Worm (Caenorhabditis elegans): Measurements from ENCODE around the gene dph-1.

Gene dph-1

DNA sequence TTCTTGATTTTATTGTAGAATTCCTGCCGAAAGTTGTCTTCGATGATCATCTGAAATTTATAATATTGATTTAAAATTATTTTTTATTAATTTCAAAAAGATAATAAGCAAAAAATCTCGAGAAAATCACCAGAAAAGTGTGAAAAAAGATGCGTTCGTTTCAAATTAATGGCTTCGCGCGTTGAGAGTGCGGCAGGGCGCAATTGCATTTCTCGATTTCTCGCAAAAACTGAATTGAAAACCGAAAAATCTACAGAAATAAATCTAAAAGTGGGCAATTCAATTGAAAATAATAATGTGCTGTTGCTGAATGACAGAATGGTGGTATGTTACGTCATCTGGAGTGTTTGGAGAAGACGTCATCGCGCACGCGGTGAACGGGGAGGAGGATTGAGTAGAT, 28.3 kb downstream of the dph-1 start, which contains the start of gene evl-18:
Gene evl-18, minus strand, starts transcription at position 50 of the 400 bp plus-strand sequence.
- TF ChIP-seq lin-39 (tag; optimal IDR thresholded peaks at IDR 0.05) (no peak), aly-2 (tag; optimal IDR thresholded peaks at IDR 0.05) (no peak), unc-55 (GFP tag; optimal IDR thresholded peaks at IDR 0.05) (peak; percentile 43), unc-62 (GFP tag; optimal IDR thresholded peaks at IDR 0.05) (no peak), sma-3 (GFP tag; optimal IDR thresholded peaks at IDR 0.05) (no peak), lin-11 (tag; optimal IDR thresholded peaks at IDR 0.05) (no peak), nhr-237 (tag; optimal IDR thresholded peaks at IDR 0.05) (no peak), blmp-1 (tag; optimal IDR thresholded peaks at IDR 0.05; ENCODE audit: insufficient read depth) (no peak), ama-1 (optimal IDR thresholded peaks at IDR 0.05) (no peak), ceh-16 (tag; optimal IDR thresholded peaks at IDR 0.05) (no peak), mdl-1 (tag; optimal IDR thresholded peaks at IDR 0.05) (no peak), nhr-23 (tag; optimal IDR thresholded peaks at IDR 0.05) (no peak), sma-9 (GFP tag; optimal IDR thresholded peaks at IDR 0.05) (no peak), sma-9 (tag; optimal IDR thresholded peaks at IDR 0.05) (no peak), ztf-4 (tag; optimal IDR thresholded peaks at IDR 0.05) (no peak), nhr-25 (tag; optimal IDR thresholded peaks at IDR 0.05) (no peak), dmd-4 (tag; optimal IDR thresholded peaks at IDR 0.05) (no peak), lsy-2 (tag; optimal IDR thresholded peaks at IDR 0.05) (peak in 1 of 2 experiments; percentile 30), nhr-129 (tag; optimal IDR thresholded peaks at IDR 0.05) (peak; percentile 9), Y55F3AM.14 (GFP tag; optimal IDR thresholded peaks at IDR 0.05) (no peak), elt-1 (tag; optimal IDR thresholded peaks at IDR 0.05) (no peak), gmeb-1 (tag; optimal IDR thresholded peaks at IDR 0.05) (peak; percentile 38), nhr-6 (tag; optimal IDR thresholded peaks at IDR 0.05) (no peak), egl-27 (tag; optimal IDR thresholded peaks at IDR 0.05) (no peak), ZK546.5 (tag; optimal IDR thresholded peaks at IDR 0.05) (no peak), ztf-11 (tag; optimal IDR thresholded peaks at IDR 0.05) (no peak), C34F6.9 (tag; optimal IDR thresholded peaks at IDR 0.05) (peak; percentile 49), nhr-11 (tag; optimal IDR thresholded peaks at IDR 0.05) (no peak), alr-1 (tag; optimal IDR thresholded peaks at IDR 0.05) (no peak)

DNA sequence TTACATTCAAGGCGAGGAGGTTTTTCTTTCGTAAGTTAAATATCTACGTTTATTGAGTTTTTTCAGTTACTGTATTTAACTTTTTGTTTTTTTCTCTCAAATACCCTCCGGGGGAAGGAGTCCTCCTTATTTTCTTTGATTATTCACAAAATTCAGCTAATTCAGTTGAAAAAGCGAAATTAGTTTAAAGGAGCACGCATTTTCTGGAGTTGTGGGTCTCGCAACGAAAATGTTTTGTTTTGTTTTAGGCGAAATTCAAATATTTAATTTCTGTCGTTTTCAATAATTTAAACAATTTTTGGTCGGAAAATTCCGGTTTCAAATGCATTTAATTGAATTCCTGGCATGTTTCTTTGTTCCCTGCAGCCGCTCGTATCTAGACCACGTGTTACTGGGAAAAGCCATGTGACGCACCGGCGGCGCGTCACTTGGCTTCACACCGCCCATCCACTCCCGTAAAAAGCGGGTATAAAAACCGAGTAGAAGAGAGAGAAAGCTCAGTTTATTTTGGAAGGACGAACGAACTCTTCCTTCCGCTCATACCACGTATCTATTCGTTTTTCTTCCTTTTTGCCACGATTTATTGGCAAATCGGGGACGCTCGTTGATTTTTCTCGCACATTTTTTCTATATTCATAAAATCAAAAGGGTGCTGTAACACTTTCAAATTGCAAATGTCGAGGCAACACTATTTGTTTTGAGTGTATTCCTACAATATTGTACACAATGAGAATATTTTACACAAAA, 29.0 kb downstream of the dph-1 start:
- TF ChIP-seq peb-1 (tag; optimal IDR thresholded peaks at IDR 0.05) (no peak), C34F6.9 (tag; optimal IDR thresholded peaks at IDR 0.05) (peak; percentile 20), nhr-6 (tag; optimal IDR thresholded peaks at IDR 0.05) (no peak), elt-3 (tag; optimal IDR thresholded peaks at IDR 0.05) (no peak), R02D3.7 (tag; optimal IDR thresholded peaks at IDR 0.05) (no peak), mbf-1 (tag; optimal IDR thresholded peaks at IDR 0.05) (no peak), mab-5 (tag; optimal IDR thresholded peaks at IDR 0.05) (no peak), ztf-11 (tag; optimal IDR thresholded peaks at IDR 0.05) (no peak), nhr-23 (tag; optimal IDR thresholded peaks at IDR 0.05) (no peak), ztf-1 (GFP tag; conservative IDR thresholded peaks at IDR 0.05) (no peak), nhr-237 (tag; optimal IDR thresholded peaks at IDR 0.05) (no peak), ceh-82 (tag; optimal IDR thresholded peaks at IDR 0.05) (no peak), nhr-10 (tag; optimal IDR thresholded peaks at IDR 0.05) (no peak), lsy-2 (tag; optimal IDR thresholded peaks at IDR 0.05) (peak in 1 of 2 experiments; percentile 21), elt-1 (tag; optimal IDR thresholded peaks at IDR 0.05) (no peak), ama-1 (optimal IDR thresholded peaks at IDR 0.05) (peak; percentile 80), nhr-77 (tag; optimal IDR thresholded peaks at IDR 0.05) (no peak), nhr-129 (tag; optimal IDR thresholded peaks at IDR 0.05) (peak; percentile 20), sem-4 (tag; optimal IDR thresholded peaks at IDR 0.05) (no peak), nhr-21 (tag; optimal IDR thresholded peaks at IDR 0.05) (no peak), sma-9 (GFP tag; optimal IDR thresholded peaks at IDR 0.05) (no peak), sma-9 (tag; optimal IDR thresholded peaks at IDR 0.05) (no peak), aly-2 (tag; optimal IDR thresholded peaks at IDR 0.05) (no peak), snpc-4 (tag; optimal IDR thresholded peaks at IDR 0.05) (no peak), blmp-1 (tag; optimal IDR thresholded peaks at IDR 0.05; ENCODE audit: insufficient read depth) (no peak), crh-2 (tag; optimal IDR thresholded peaks at IDR 0.05) (no peak), F13H6.1 (tag; optimal IDR thresholded peaks at IDR 0.05) (no peak), egl-27 (tag; optimal IDR thresholded peaks at IDR 0.05) (no peak), ZK546.5 (tag; optimal IDR thresholded peaks at IDR 0.05) (no peak)
